Worm (Caenorhabditis elegans) whole organism, mixed stage, embryonic: ENCODE results near the gene srh-277.

Experiments used
- M03D4.4 ChIP-seq: sonication (generic microtip); optimal IDR thresholded peaks from 2 replicates; lab custom pipeline; 2017; ENCODE audit warnings: mild to moderate bottlenecking, missing genetic modification characterization, missing compliant biosample characterization
- bed-3 ChIP-seq: fragments of 200-800 bp; sonication (Bioruptor generic); optimal IDR thresholded peaks from 3 replicates; lab custom pipeline; 2018; ENCODE audit warnings: mild to moderate bottlenecking, missing genetic modification characterization, moderate library complexity, missing compliant biosample characterization
- blmp-1 ChIP-seq: fragments of 150-350 bp; optimal IDR thresholded peaks from 2 replicates; lab custom pipeline; 2014; ENCODE audit warnings: missing biosample characterization, missing genetic modification characterization
- ceh-39 ChIP-seq: fragments of 150-350 bp; optimal IDR thresholded peaks from 2 replicates; lab custom pipeline; 2014; ENCODE audit warnings: missing biosample characterization, missing genetic modification characterization
- ceh-43 ChIP-seq: fragments of 200-800 bp; sonication (Bioruptor generic); optimal IDR thresholded peaks from 2 replicates; lab custom pipeline; 2018; ENCODE audit warnings: mild to moderate bottlenecking, missing genetic modification characterization, moderate library complexity, missing compliant biosample characterization
- ceh-83 ChIP-seq: fragments of 200-800 bp; sonication (Bioruptor generic); optimal IDR thresholded peaks from 2 replicates; lab custom pipeline; 2018; ENCODE audit warnings: mild to moderate bottlenecking, missing genetic modification characterization, missing compliant biosample characterization
- ces-1 ChIP-seq: fragments of 150-350 bp; optimal IDR thresholded peaks from 2 replicates; lab custom pipeline; 2014; ENCODE audit warnings: missing biosample characterization, missing genetic modification reagents, missing genetic modification characterization
- elt-1 ChIP-seq: sonication (generic microtip); optimal IDR thresholded peaks from 2 replicates; lab custom pipeline; 2017; ENCODE audit warnings: missing genetic modification characterization, mild to moderate bottlenecking, missing compliant biosample characterization, antibody characterized with exemption, moderate library complexity, borderline replicate concordance; ENCODE audit not compliant: insufficient read depth
- elt-3 ChIP-seq: fragments of 150-350 bp; optimal IDR thresholded peaks from 2 replicates; lab custom pipeline; 2014; ENCODE audit warnings: missing biosample characterization, missing genetic modification characterization
- flh-1 ChIP-seq: fragments of 200-800 bp; sonication (Bioruptor generic); optimal IDR thresholded peaks from 2 replicates; lab custom pipeline; 2018; ENCODE audit warnings: mild to moderate bottlenecking, missing genetic modification characterization, moderate library complexity, missing compliant biosample characterization
- ham-2 ChIP-seq: fragments of 200-800 bp; sonication (Bioruptor generic); optimal IDR thresholded peaks from 2 replicates; lab custom pipeline; 2018; ENCODE audit warnings: mild to moderate bottlenecking, missing genetic modification characterization, missing compliant biosample characterization
- hlh-1 ChIP-seq: fragments of 150-350 bp; optimal IDR thresholded peaks from 2 replicates; lab custom pipeline; 2014; ENCODE audit warnings: missing biosample characterization, missing genetic modification reagents, missing genetic modification characterization
- lin-13 ChIP-seq: fragments of 150-350 bp; optimal IDR thresholded peaks from 2 replicates; lab custom pipeline; 2014; ENCODE audit warnings: missing biosample characterization, missing genetic modification characterization
- lsy-2 ChIP-seq: fragments of 150-350 bp; optimal IDR thresholded peaks from 2 replicates; lab custom pipeline; 2014; ENCODE audit warnings: missing biosample characterization, missing genetic modification characterization
- mab-5 ChIP-seq: fragments of 150-350 bp; optimal IDR thresholded peaks from 2 replicates; lab custom pipeline; 2014; ENCODE audit warnings: missing biosample characterization, missing genetic modification characterization
- nhr-12 ChIP-seq: fragments of 150-350 bp; optimal IDR thresholded peaks from 2 replicates; lab custom pipeline; 2014; ENCODE audit warnings: missing biosample characterization, missing genetic modification characterization
- nhr-237 ChIP-seq: fragments of 150-350 bp; optimal IDR thresholded peaks from 2 replicates; lab custom pipeline; 2014; ENCODE audit warnings: missing biosample characterization, missing genetic modification characterization
- nhr-28 ChIP-seq: fragments of 150-350 bp; optimal IDR thresholded peaks from 2 replicates; lab custom pipeline; 2014; ENCODE audit warnings: missing biosample characterization, missing genetic modification characterization
- nhr-76 ChIP-seq: sonication (generic microtip); optimal IDR thresholded peaks from 2 replicates; lab custom pipeline; 2017; ENCODE audit warnings: missing biosample characterization, missing genetic modification characterization
- pha-4 ChIP-seq: fragments of 150-350 bp; optimal IDR thresholded peaks from 2 replicates; lab custom pipeline; 2018; ENCODE audit warnings: missing biosample characterization, missing genetic modification reagents, missing genetic modification characterization
- snpc-4 ChIP-seq: fragments of 150-350 bp; optimal IDR thresholded peaks from 2 replicates; lab custom pipeline; 2014; ENCODE audit warnings: missing biosample characterization, missing genetic modification characterization
- sptf-1 ChIP-seq: sonication (generic microtip); optimal IDR thresholded peaks from 2 replicates; lab custom pipeline; 2017; ENCODE audit warnings: mild to moderate bottlenecking, missing genetic modification characterization, moderate library complexity, missing compliant biosample characterization
- tbx-8 ChIP-seq: fragments of 200-800 bp; sonication (Bioruptor generic); optimal IDR thresholded peaks from 2 replicates; lab custom pipeline; 2018; ENCODE audit warnings: mild to moderate bottlenecking, missing genetic modification characterization, moderate library complexity, missing compliant biosample characterization
- unc-120 ChIP-seq: sonication (generic microtip); optimal IDR thresholded peaks from 2 replicates; lab custom pipeline; 2017; ENCODE audit warnings: missing genetic modification characterization, missing compliant biosample characterization; ENCODE audit not compliant: poor library complexity, severe bottlenecking
- unc-39 ChIP-seq: fragments of 150-350 bp; optimal IDR thresholded peaks from 2 replicates; lab custom pipeline; 2014; ENCODE audit warnings: missing biosample characterization, missing genetic modification characterization
- unc-62 ChIP-seq: fragments of 150-350 bp; optimal IDR thresholded peaks from 2 replicates; lab custom pipeline; 2014; ENCODE audit warnings: missing biosample characterization, missing genetic modification reagents, missing genetic modification characterization
- zip-8 ChIP-seq: fragments of 150-350 bp; optimal IDR thresholded peaks from 2 replicates; lab custom pipeline; 2014; ENCODE audit warnings: missing biosample characterization, missing genetic modification characterization
- ztf-11 ChIP-seq: fragments of 150-350 bp; optimal IDR thresholded peaks from 2 replicates; lab custom pipeline; 2014; ENCODE audit warnings: missing biosample characterization, missing genetic modification characterization

srh-277 gene

DNA sequence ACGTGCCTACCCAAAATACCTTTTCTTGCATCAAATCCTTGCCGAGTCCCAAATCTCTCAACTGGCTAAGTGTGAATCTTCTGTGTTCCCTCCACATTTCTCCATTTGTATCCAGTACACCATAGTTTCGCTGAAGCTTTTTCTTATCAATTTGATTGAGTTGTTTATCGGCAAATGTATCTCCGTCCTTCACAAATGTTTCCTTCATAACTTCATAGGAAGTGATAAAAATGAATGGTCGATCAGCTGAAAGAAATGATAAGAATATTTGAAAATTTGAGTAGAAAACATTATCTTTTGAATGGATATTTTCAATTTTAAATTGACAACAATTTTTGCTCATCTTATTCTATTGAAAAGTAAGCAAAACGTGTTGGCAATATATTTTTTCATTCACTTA, 7.8 kb upstream of the srh-277 start:
- TF ChIP-seq flh-1 (no peak), ham-2 (GFP tag; lab: Kevin White, UChicago) (no peak), nhr-76 (tag; lab: Kevin White, UChicago) (no peak), ceh-39 (tag; lab: Kevin White, UChicago) (no peak), bed-3 (GFP tag; lab: Kevin White, UChicago) (no peak), unc-120 (tag; lab: Kevin White, UChicago) (no peak), nhr-237 (tag; lab: Kevin White, UChicago) (no peak)
- TF ChIP-seq, all 35 proteins: peak for 0

DNA sequence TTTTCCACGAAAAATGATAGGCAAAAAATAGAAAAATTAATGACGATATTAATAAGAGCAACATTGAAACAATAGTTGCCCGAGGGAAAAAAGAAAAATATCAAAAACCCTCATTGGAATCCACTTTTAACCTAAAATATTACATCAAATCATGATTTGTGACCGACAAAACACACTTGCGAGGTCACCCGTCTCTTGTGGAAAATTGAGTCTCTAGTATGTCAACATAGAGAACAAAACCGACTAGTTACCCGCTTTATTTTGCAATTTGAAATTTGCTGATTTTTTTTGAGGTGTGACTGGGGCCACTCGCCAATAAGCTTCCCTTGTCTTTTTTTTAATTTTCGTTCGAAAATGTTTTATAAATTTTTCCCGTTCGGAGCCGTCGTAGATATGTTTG, 7.3 kb upstream of the srh-277 start, which contains the start of gene cyp-33D1:
cyp-33D1 (minus strand) TSS at position 101 of the 400 bp plus-strand sequence.
- TF ChIP-seq unc-120 (tag; lab: Kevin White, UChicago), result no peak
- TF ChIP-seq unc-39 (tag; lab: Kevin White, UChicago), result no peak
- no peak for TF ChIP-seq blmp-1 (tag; lab: Kevin White, UChicago)
- no peak for TF ChIP-seq ztf-11 (tag; lab: Kevin White, UChicago)
- TF ChIP-seq ceh-83 (GFP tag; lab: Kevin White, UChicago), result no peak
- TF ChIP-seq lsy-2 (tag; lab: Kevin White, UChicago), result no peak
- TF ChIP-seq lin-13 (tag; lab: Kevin White, UChicago), result no peak
- no peak for TF ChIP-seq nhr-76 (tag; lab: Kevin White, UChicago)
- TF ChIP-seq snpc-4 (tag; lab: Kevin White, UChicago), result no peak
- no peak for TF ChIP-seq ces-1
- TF ChIP-seq elt-3, result no peak
- TF ChIP-seq unc-62, result no peak
- TF ChIP-seq ceh-43 (GFP tag; lab: Kevin White, UChicago), result no peak
- TF ChIP-seq flh-1, result no peak
- TF ChIP-seq tbx-8 (GFP tag; lab: Kevin White, UChicago), result no peak

ce11 chrV:16180350-16180749, 2.7 kb upstream of the srh-277 start, which contains the start of gene str-106:
str-106 (plus strand) TSS chrV:16180650.
- TF ChIP-seq nhr-28 (tag; lab: Kevin White, UChicago), result no peak
- TF ChIP-seq elt-1 (tag; lab: Kevin White, UChicago), result no peak
- TF ChIP-seq unc-62, result no peak
- no peak for TF ChIP-seq elt-3
- TF ChIP-seq tbx-8 (GFP tag; lab: Kevin White, UChicago), result no peak
- no peak for TF ChIP-seq nhr-76 (tag; lab: Kevin White, UChicago)
- TF ChIP-seq M03D4.4, result no peak
- TF ChIP-seq ham-2 (GFP tag; lab: Kevin White, UChicago), result no peak
- TF ChIP-seq nhr-237 (tag; lab: Kevin White, UChicago), result no peak
- TF ChIP-seq ceh-43 (GFP tag; lab: Kevin White, UChicago), result no peak
- no peak for TF ChIP-seq blmp-1 (tag; lab: Kevin White, UChicago)
- no peak for TF ChIP-seq snpc-4 (tag; lab: Kevin White, UChicago)
- no peak for TF ChIP-seq mab-5 (tag; lab: Kevin White, UChicago)
- no peak for TF ChIP-seq pha-4
- no peak for TF ChIP-seq sptf-1 (tag; lab: Kevin White, UChicago)

- TF ChIP-seq tbx-8 (GFP tag; lab: Kevin White, UChicago) (no peak), zip-8 (tag; lab: Kevin White, UChicago) (no peak), snpc-4 (tag; lab: Kevin White, UChicago) (no peak), lsy-2 (tag; lab: Kevin White, UChicago) (no peak), ztf-11 (tag; lab: Kevin White, UChicago) (no peak), elt-1 (tag; lab: Kevin White, UChicago) (no peak), M03D4.4 (no peak), hlh-1 (tag; lab: Kevin White, UChicago) (no peak), lin-13 (tag; lab: Kevin White, UChicago) (no peak), sptf-1 (tag; lab: Kevin White, UChicago) (no peak), pha-4 (no peak), nhr-76 (tag; lab: Kevin White, UChicago) (no peak), unc-39 (tag; lab: Kevin White, UChicago) (no peak), mab-5 (tag; lab: Kevin White, UChicago) (no peak), elt-3 (no peak), flh-1 (no peak)
Measured at ce11 chrV:16182110-16182509, 908 bp upstream of the srh-277 start, which contains the start of gene srz-13. srz-13 (plus strand) TSS chrV:16182410.

- TF ChIP-seq unc-39 (tag; lab: Kevin White, UChicago) (no peak), elt-1 (tag; lab: Kevin White, UChicago) (no peak), sptf-1 (tag; lab: Kevin White, UChicago) (no peak), flh-1 (no peak), elt-3 (no peak), unc-62 (no peak), nhr-12 (tag; lab: Kevin White, UChicago) (no peak), mab-5 (tag; lab: Kevin White, UChicago) (no peak), ceh-39 (tag; lab: Kevin White, UChicago) (no peak), lin-13 (tag; lab: Kevin White, UChicago) (no peak), hlh-1 (tag; lab: Kevin White, UChicago) (no peak), lsy-2 (tag; lab: Kevin White, UChicago) (no peak), ces-1 (no peak), unc-120 (tag; lab: Kevin White, UChicago) (no peak)
Measured at ce11 chrV:16183357-16183756, 339 bp downstream of the srh-277 start, which contains the start of gene srz-14. srz-14 (plus strand) TSS chrV:16183657.
